Worm (Caenorhabditis elegans) whole organism, L3 larva: ENCODE results near the gene R03G8.3.

Experiments used
- ZK546.5 ChIP-seq: sonication (generic microtip); optimal IDR thresholded peaks from 2 replicates; lab custom pipeline; 2017; ENCODE audit warnings: missing biosample characterization, missing genetic modification characterization
- ama-1 ChIP-seq: fragments of 150-350 bp; optimal IDR thresholded peaks from 2 replicates; lab custom pipeline; 2018
- ceh-28 ChIP-seq: fragments of 150-350 bp; optimal IDR thresholded peaks from 2 replicates; lab custom pipeline; 2014; ENCODE audit warnings: missing biosample characterization, missing genetic modification reagents, missing genetic modification characterization
- fkh-10 ChIP-seq: sonication (generic microtip); optimal IDR thresholded peaks from 2 replicates; lab custom pipeline; 2017; ENCODE audit warnings: missing biosample characterization, missing genetic modification reagents, missing genetic modification characterization
- nfya-1 ChIP-seq: sonication (generic microtip); optimal IDR thresholded peaks from 2 replicates; lab custom pipeline; 2017; ENCODE audit warnings: missing genetic modification characterization, mild to moderate bottlenecking, missing compliant biosample characterization, antibody characterized with exemption, moderate library complexity; ENCODE audit not compliant: insufficient read depth
- nhr-11 ChIP-seq: fragments of 150-350 bp; optimal IDR thresholded peaks from 2 replicates; lab custom pipeline; 2014; ENCODE audit warnings: missing biosample characterization, missing genetic modification characterization
- nhr-25 ChIP-seq: sonication (generic microtip); optimal IDR thresholded peaks from 2 replicates; lab custom pipeline; 2017; ENCODE audit warnings: missing biosample characterization, missing genetic modification characterization
- nhr-77 ChIP-seq: fragments of 150-350 bp; optimal IDR thresholded peaks from 2 replicates; lab custom pipeline; 2014; ENCODE audit warnings: missing biosample characterization, missing genetic modification characterization
- pha-4 ChIP-seq: fragments of 150-350 bp; optimal IDR thresholded peaks from 2 replicates; lab custom pipeline; 2014; ENCODE audit warnings: missing biosample characterization, missing genetic modification reagents, missing genetic modification characterization
- sea-2 ChIP-seq: fragments of 150-350 bp; sonication (generic microtip); optimal IDR thresholded peaks from 4 replicates; lab custom pipeline; 2014; ENCODE audit warnings: missing biosample characterization, missing genetic modification reagents, missing genetic modification characterization
- skn-1 ChIP-seq: fragments of 150-350 bp; optimal IDR thresholded peaks from 2 replicates; lab custom pipeline; 2014; ENCODE audit warnings: missing biosample characterization, missing genetic modification characterization
- ztf-11 ChIP-seq: fragments of 150-350 bp; optimal IDR thresholded peaks from 2 replicates; lab custom pipeline; 2014; ENCODE audit warnings: missing biosample characterization, missing genetic modification characterization

DNA sequence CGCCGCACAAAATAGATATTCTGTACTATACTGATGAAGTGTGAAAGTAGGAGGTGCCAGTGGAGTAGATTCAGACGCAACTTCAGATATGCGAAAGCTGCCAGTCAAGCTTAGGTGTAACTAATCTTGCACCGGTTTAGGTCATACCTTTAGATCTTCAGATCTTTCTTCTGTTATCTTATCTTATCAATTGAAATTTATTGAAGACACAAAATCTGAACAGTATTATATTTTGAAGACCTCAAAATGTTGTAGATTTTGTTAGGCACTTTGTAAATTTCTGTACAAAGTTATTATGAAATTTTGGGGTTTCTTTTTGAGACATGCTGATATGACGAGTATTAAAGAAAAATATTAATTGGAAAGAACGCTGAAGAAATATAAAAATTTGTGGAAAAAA is 21.9 kb downstream of the R03G8.3 start:
- TF ChIP-seq nfya-1 (tag; lab: Kevin White, UChicago): no peak
- TF ChIP-seq skn-1: no peak
- TF ChIP-seq fkh-10 (GFP tag; lab: Kevin White, UChicago): no peak
- no peak for TF ChIP-seq pha-4
- no peak for TF ChIP-seq nhr-25 (tag; lab: Kevin White, UChicago)
- TF ChIP-seq nhr-11 (tag; lab: Kevin White, UChicago): no peak
- TF ChIP-seq ceh-28: no peak
- no peak for TF ChIP-seq sea-2 (GFP tag; lab: Kevin White, UChicago)
- TF ChIP-seq ZK546.5 (tag; lab: Kevin White, UChicago): no peak
- no peak for TF ChIP-seq nhr-77
- TF ChIP-seq ama-1 (lab: Kevin White, UChicago): no peak
- no peak for TF ChIP-seq ztf-11
